Fruit fly (Drosophila melanogaster) whole organism, embryonic: Measurements from ENCODE around the gene CG43658.

Experiments used
- Awh ChIP-seq: fragments of 200-800 bp; sonication (Bioruptor generic); IDR thresholded peaks from 2 replicates; pipeline ENCODE4, ENCODE4 v1.3.6; 2022; ENCODE audit warnings: missing biosample characterization, missing genetic modification characterization
- CG10654 ChIP-seq: fragments of 200-800 bp; sonication (Bioruptor generic); optimal IDR thresholded peaks from 2 replicates; lab custom pipeline; 2016; ENCODE audit warnings: missing biosample characterization, missing genetic modification characterization
- CG10979 ChIP-seq: fragments of 200-800 bp; sonication (Bioruptor generic); optimal IDR thresholded peaks from 2 replicates; lab custom pipeline; 2018; ENCODE audit warnings: missing biosample characterization, mild to moderate bottlenecking, missing genetic modification characterization, moderate library complexity
- CG11504 ChIP-seq: fragments of 200-800 bp; sonication (Bioruptor generic); optimal IDR thresholded peaks from 3 replicates; lab custom pipeline; 2019; ENCODE audit warnings: missing biosample characterization, mild to moderate bottlenecking, missing genetic modification characterization, moderate library complexity
- CG12299 ChIP-seq: fragments of 200-800 bp; sonication (Bioruptor generic); optimal IDR thresholded peaks from 2 replicates; lab custom pipeline; 2018; ENCODE audit warnings: missing biosample characterization, mild to moderate bottlenecking, missing genetic modification characterization
- CG1233 ChIP-seq: fragments of 200-800 bp; sonication (Bioruptor generic); optimal IDR thresholded peaks from 4 replicates; lab custom pipeline; 2018; ENCODE audit warnings: missing biosample characterization, mild to moderate bottlenecking, missing genetic modification characterization
- CG12391 ChIP-seq: fragments of 200-800 bp; sonication (Bioruptor generic); optimal IDR thresholded peaks from 3 replicates; lab custom pipeline; 2018; ENCODE audit warnings: missing biosample characterization, mild to moderate bottlenecking, missing genetic modification characterization, moderate library complexity
- CG15601 ChIP-seq: fragments of 200-800 bp; sonication (Bioruptor generic); optimal IDR thresholded peaks from 3 replicates; lab custom pipeline; 2019; ENCODE audit warnings: missing biosample characterization, mild to moderate bottlenecking, missing genetic modification characterization, moderate library complexity
- CG1602 ChIP-seq: fragments of 200-800 bp; sonication (Bioruptor generic); optimal IDR thresholded peaks from 3 replicates; lab custom pipeline; 2016; ENCODE audit warnings: missing biosample characterization, missing genetic modification characterization
- CG17361 ChIP-seq: fragments of 200-800 bp; sonication (Bioruptor generic); IDR thresholded peaks from 3 replicates; pipeline ENCODE4 v1.3.6; 2022; ENCODE audit warnings: missing biosample characterization, missing genetic modification characterization
- CG17568 ChIP-seq: fragments of 200-800 bp; sonication (Bioruptor generic); optimal IDR thresholded peaks from 2 replicates; lab custom pipeline; 2018; ENCODE audit warnings: missing biosample characterization, mild to moderate bottlenecking, missing genetic modification characterization, moderate library complexity
- CG2712 ChIP-seq: fragments of 200-800 bp; optimal IDR thresholded peaks from 3 replicates; lab custom pipeline; 2019; ENCODE audit warnings: missing biosample characterization, mild to moderate bottlenecking, missing genetic modification characterization, moderate library complexity
- CG2875 ChIP-seq: fragments of 200-800 bp; sonication (Bioruptor generic); optimal IDR thresholded peaks from 2 replicates; lab custom pipeline; 2017; ENCODE audit warnings: missing biosample characterization, mild to moderate bottlenecking, missing genetic modification characterization, missing genetic modification reagents
- CG32772 ChIP-seq: fragments of 200-800 bp; sonication (Bioruptor generic); IDR thresholded peaks from 2 replicates; pipeline ENCODE4 v1.3.6; 2022; ENCODE audit warnings: missing biosample characterization, missing genetic modification characterization
- CG4424 ChIP-seq: fragments of 200-800 bp; sonication (Bioruptor generic); optimal IDR thresholded peaks from 3 replicates; lab custom pipeline; 2016; ENCODE audit warnings: missing biosample characterization, missing genetic modification characterization
- CG6254 ChIP-seq: fragments of 200-800 bp; sonication (Bioruptor generic); optimal IDR thresholded peaks from 3 replicates; lab custom pipeline; 2017; ENCODE audit warnings: mild to moderate bottlenecking, missing biosample characterization, missing genetic modification reagents, missing genetic modification characterization
- CG7357 ChIP-seq: fragments of 200-800 bp; sonication (Bioruptor generic); IDR thresholded peaks from 3 replicates; pipeline ENCODE4 v1.3.6; 2022; ENCODE audit warnings: missing biosample characterization, missing genetic modification characterization
- CG7987 ChIP-seq: fragments of 200-800 bp; sonication (Bioruptor generic); optimal IDR thresholded peaks from 2 replicates; lab custom pipeline; 2018; ENCODE audit warnings: missing biosample characterization, mild to moderate bottlenecking, missing genetic modification characterization, moderate library complexity
- CG8924 ChIP-seq: fragments of 200-800 bp; optimal IDR thresholded peaks from 3 replicates; lab custom pipeline; 2019; ENCODE audit warnings: missing biosample characterization, mild to moderate bottlenecking, missing genetic modification characterization, moderate library complexity
- H2.0 ChIP-seq: fragments of 200-800 bp; sonication (Bioruptor generic); IDR thresholded peaks from 2 replicates; pipeline ENCODE4 v1.3.6; 2022; ENCODE audit warnings: missing biosample characterization, missing genetic modification characterization
- Lpt ChIP-seq: fragments of >200 bp; optimal IDR thresholded peaks from 2 replicates; lab custom pipeline; 2018; ENCODE audit warnings: missing biosample characterization, missing genetic modification characterization
- Med ChIP-seq: fragments of 200-800 bp; sonication (Bioruptor generic); peaks from one replicate; lab custom pipeline; 2016; ENCODE audit warnings: missing biosample characterization, missing genetic modification characterization, mild to moderate bottlenecking, inconsistent platforms, moderate library complexity
- Usf ChIP-seq: fragments of 200-800 bp; sonication (Bioruptor generic); optimal IDR thresholded peaks from 2 replicates; lab custom pipeline; 2017; ENCODE audit warnings: missing genotype, missing biosample characterization, missing genetic modification characterization
- Xbp1 ChIP-seq: fragments of 200-800 bp; sonication (Bioruptor generic); optimal IDR thresholded peaks from 3 replicates; lab custom pipeline; 2016; ENCODE audit warnings: missing biosample characterization, mild to moderate bottlenecking, missing genetic modification characterization
- amos ChIP-seq: fragments of 200-800 bp; sonication (Bioruptor generic); IDR thresholded peaks from 2 replicates; pipeline ENCODE4 v1.3.6; 2022; ENCODE audit warnings: missing biosample characterization, missing genetic modification characterization; ENCODE audit not compliant: partially characterized antibody
- ase ChIP-seq: fragments of 200-800 bp; sonication (Bioruptor generic); IDR thresholded peaks from 3 replicates; pipeline ENCODE4 v1.3.6; 2022; ENCODE audit warnings: missing biosample characterization, missing genetic modification characterization
- ash1 ChIP-seq: fragments of 200-800 bp; sonication (Bioruptor generic); optimal IDR thresholded peaks from 2 replicates; lab custom pipeline; 2018; ENCODE audit warnings: missing biosample characterization, mild to moderate bottlenecking, missing genetic modification characterization
- az2 ChIP-seq: fragments of 200-800 bp; sonication (Bioruptor generic); optimal IDR thresholded peaks from 3 replicates; lab custom pipeline; 2016; ENCODE audit warnings: missing biosample characterization, missing genetic modification characterization
- bsh ChIP-seq, 2 experiments: fragments of 200-800 bp; sonication (Bioruptor generic); optimal IDR thresholded peaks; 2 replicates each; lab custom pipeline; 2017 to 2018; ENCODE audit warnings: mild to moderate bottlenecking in 2 of 2, missing biosample characterization in 2 of 2, missing genetic modification characterization in 2 of 2, moderate library complexity in 1 of 2
- chif ChIP-seq, 2 experiments: fragments of 200-800 bp; sonication (Bioruptor generic); optimal IDR thresholded peaks; 3 replicates each; lab custom pipeline; 2016; ENCODE audit warnings: missing biosample characterization in 2 of 2, missing genetic modification characterization in 2 of 2
- ci ChIP-seq: fragments of 200-800 bp; sonication (Bioruptor generic); IDR thresholded peaks from 3 replicates; pipeline ENCODE4 v1.3.6; 2022; ENCODE audit warnings: missing biosample characterization, missing genetic modification characterization
- danr ChIP-seq: fragments of 200-800 bp; sonication (Bioruptor generic); IDR thresholded peaks from 2 replicates; pipeline ENCODE4 v1.3.6; 2022; ENCODE audit warnings: missing biosample characterization, missing genetic modification characterization
- dysf ChIP-seq: fragments of 200-800 bp; sonication (Bioruptor generic); IDR thresholded peaks from 3 replicates; pipeline ENCODE4 v1.3.6; 2022; ENCODE audit warnings: missing biosample characterization, missing genetic modification characterization
- eve ChIP-seq, 2 experiments: fragments of >200 bp; optimal IDR thresholded peaks; 2 replicates each; lab custom pipeline; 2017; ENCODE audit warnings: missing biosample characterization in 2 of 2, missing genetic modification characterization in 2 of 2
- ewg ChIP-seq: fragments of 200-800 bp; sonication (Bioruptor generic); optimal IDR thresholded peaks from 3 replicates; lab custom pipeline; 2017; ENCODE audit warnings: mild to moderate bottlenecking, missing biosample characterization, missing genetic modification reagents, missing genetic modification characterization
- h ChIP-seq: fragments of >200 bp; optimal IDR thresholded peaks from 2 replicates; lab custom pipeline; 2017
- jing ChIP-seq: fragments of 200-800 bp; sonication (Bioruptor generic); optimal IDR thresholded peaks from 2 replicates; lab custom pipeline; 2018; ENCODE audit warnings: missing biosample characterization, mild to moderate bottlenecking, missing genetic modification characterization
- nerfin-1 ChIP-seq: fragments of 200-800 bp; sonication (Bioruptor generic); optimal IDR thresholded peaks from 3 replicates; lab custom pipeline; 2019; ENCODE audit warnings: missing biosample characterization, mild to moderate bottlenecking, missing genetic modification characterization, moderate library complexity
- prd ChIP-seq, 3 experiments: fragments of >200 bp in 2 of 3; fragments of 200-800 bp in 1 of 3; sonication (Bioruptor generic) in 1 of 3; optimal IDR thresholded peaks in 2 of 3; IDR thresholded peaks in 1 of 3; 2 replicates in 2 of 3; 3 replicates in 1 of 3; pipeline versions ENCODE4 v1.3.6 to Lab custom; 2017 to 2022; ENCODE audit warnings: missing biosample characterization in 1 of 3, missing genetic modification characterization in 1 of 3
- ranshi ChIP-seq: fragments of 200-800 bp; sonication (Bioruptor generic); IDR thresholded peaks from 2 replicates; pipeline ENCODE4 v1.3.6; 2022; ENCODE audit warnings: missing biosample characterization, missing genetic modification characterization
- sens ChIP-seq: fragments of 200-800 bp; sonication (Bioruptor generic); peaks from one replicate; lab custom pipeline; 2016; ENCODE audit warnings: missing biosample characterization, missing genetic modification characterization
- sisA ChIP-seq: fragments of 200-800 bp; sonication (Bioruptor generic); IDR thresholded peaks from 2 replicates; pipeline ENCODE4 v1.3.6; 2022; ENCODE audit warnings: missing biosample characterization, missing genetic modification characterization
- slbo ChIP-seq: fragments of 200-800 bp; sonication (Bioruptor generic); IDR thresholded peaks from 2 replicates; pipeline ENCODE4 v1.3.6; 2022; ENCODE audit warnings: missing biosample characterization, missing genetic modification characterization
- tap ChIP-seq: fragments of 200-800 bp; optimal IDR thresholded peaks from 3 replicates; lab custom pipeline; 2019; ENCODE audit warnings: missing biosample characterization, mild to moderate bottlenecking, missing genetic modification characterization, moderate library complexity
- trem ChIP-seq: fragments of 200-800 bp; optimal IDR thresholded peaks from 3 replicates; lab custom pipeline; 2019; ENCODE audit warnings: missing biosample characterization, mild to moderate bottlenecking, missing genetic modification characterization, moderate library complexity
- trh ChIP-seq: fragments of 200-800 bp; sonication (Bioruptor generic); optimal IDR thresholded peaks from 2 replicates; lab custom pipeline; 2016; ENCODE audit warnings: missing biosample characterization, missing genetic modification characterization
- ttk ChIP-seq: fragments of 200-800 bp; sonication (Bioruptor generic); IDR thresholded peaks from 2 replicates; pipeline ENCODE4 v2.1.2; 2022; ENCODE audit warnings: missing biosample characterization, missing genetic modification characterization
- unpg ChIP-seq: fragments of 200-800 bp; sonication (Bioruptor generic); optimal IDR thresholded peaks from 3 replicates; lab custom pipeline; 2018; ENCODE audit warnings: missing biosample characterization, mild to moderate bottlenecking, missing genetic modification characterization, moderate library complexity
- wek ChIP-seq: fragments of 200-800 bp; sonication (Bioruptor generic); optimal IDR thresholded peaks from 3 replicates; lab custom pipeline; 2018; ENCODE audit warnings: missing biosample characterization, mild to moderate bottlenecking, missing genetic modification characterization, moderate library complexity
- zf30C ChIP-seq: fragments of 200-800 bp; sonication (Bioruptor generic); optimal IDR thresholded peaks from 3 replicates; lab custom pipeline; 2018; ENCODE audit warnings: missing biosample characterization, mild to moderate bottlenecking, missing genetic modification characterization

The CG43658 gene

dm6 chrX:17513801-17514200, 47.2 kb downstream of the CG43658 start (continued):
- TF ChIP-seq ranshi (GFP tag; lab: Robert Waterston, UW) (peak; percentile 24; the same call in 1 of the 2 replicates), tap (tag; lab: Kevin White, UChicago) (no peak), CG15601 (tag; lab: Kevin White, UChicago) (peak; percentile 1), h (lab: Kevin White, UChicago) (no peak), dysf (GFP tag; lab: Robert Waterston, UW) (0 out of 3 replicates have a peak, but pooled peaks have one; percentile 17), zf30C (GFP tag; lab: Kevin White, UChicago) (no peak), prd (optimal IDR thresholded peaks at IDR 0.05; lab: Kevin White, UChicago) (no peak), prd (GFP tag; IDR thresholded peaks at IDR 0.05; lab: Robert Waterston, UW) (peak; percentile 46; the same call in 1 of the 3 replicates), bsh (GFP tag; optimal IDR thresholded peaks at IDR 0.05; lab: Kevin White, UChicago) (peak in 1 of 2 experiments; percentile 69), CG17568 (GFP tag; lab: Kevin White, UChicago) (no peak), danr (GFP tag; lab: Robert Waterston, UW) (no peak), ttk (GFP tag; lab: Robert Waterston, UW) (0 out of 2 replicates have a peak, but pooled peaks have one; percentile 10), unpg (GFP tag; lab: Kevin White, UChicago) (peak; percentile 52), az2 (GFP tag; lab: Kevin White, UChicago) (peak; percentile 33), CG17361 (GFP tag; lab: Robert Waterston, UW) (peak; percentile 41; the same call in 1 of the 3 replicates), trem (peak; percentile 6), CG12299 (no peak), nerfin-1 (tag; lab: Kevin White, UChicago) (no peak), slbo (GFP tag; lab: Robert Waterston, UW) (no peak), trh (GFP tag; lab: Kevin White, UChicago) (no peak), Med (GFP tag; lab: Kevin White, UChicago) (peak; percentile 67), Lpt (GFP tag; lab: Kevin White, UChicago) (no peak), Xbp1 (peak; percentile 37), chif (GFP tag; optimal IDR thresholded peaks at IDR 0.05; lab: Kevin White, UChicago) (peak in 1 of 2 experiments; percentile 2), sisA (peak; percentile 48), Awh (GFP tag; lab: Robert Waterston, UW) (peak; percentile 57; the same call in 1 of the 2 replicates), ash1 (GFP tag; lab: Kevin White, UChicago) (no peak), CG12391 (tag; lab: Kevin White, UChicago) (peak; percentile 36), eve (GFP tag; optimal IDR thresholded peaks at IDR 0.05; lab: Kevin White, UChicago) (peak in 1 of 2 experiments; percentile 20), ci (peak; percentile 61; the same call in 2 of the 3 replicates), CG10654 (GFP tag; lab: Kevin White, UChicago) (no peak), ewg (GFP tag; lab: Kevin White, UChicago) (no peak), CG11504 (tag; lab: Kevin White, UChicago) (peak; percentile 55), CG1602 (GFP tag; lab: Kevin White, UChicago) (peak; percentile 14), CG8924 (peak; percentile 3), CG10979 (tag; lab: Kevin White, UChicago) (peak; percentile 55), sens (GFP tag; lab: Kevin White, UChicago) (peak; percentile 83), CG7357 (GFP tag; lab: Robert Waterston, UW) (no peak), jing (peak; percentile 0), CG2712 (peak; percentile 51), CG4424 (GFP tag; lab: Kevin White, UChicago) (peak; percentile 21), wek (no peak), CG1233 (GFP tag; lab: Kevin White, UChicago) (no peak), H2.0 (0 out of 2 replicates have a peak, but pooled peaks have one; percentile 14), CG7987 (GFP tag; lab: Kevin White, UChicago) (no peak), Usf (GFP tag; lab: Kevin White, UChicago) (no peak), CG6254 (peak; percentile 3), CG2875 (GFP tag; lab: Kevin White, UChicago) (no peak), ase (GFP tag; lab: Robert Waterston, UW) (no peak), CG32772 (GFP tag; lab: Robert Waterston, UW) (0 out of 2 replicates have a peak, but pooled peaks have one; percentile 21), amos (GFP tag; lab: Robert Waterston, UW) (no peak)
